Fruit fly (Drosophila melanogaster) whole organism, pupa: ENCODE data around the gene CG5194.

ENCODE experiments used
- CG8159 ChIP-seq: fragments of 200-800 bp; sonication (Bioruptor generic); optimal IDR thresholded peaks from 3 replicates; lab custom pipeline; 2018; ENCODE audit warnings: missing biosample characterization, mild to moderate bottlenecking, missing genetic modification characterization, moderate library complexity
- rn ChIP-seq: fragments of 200-800 bp; sonication (Bioruptor generic); IDR thresholded peaks from 2 replicates; pipeline ENCODE4 v1.3.6; 2022; ENCODE audit warnings: missing biosample characterization, missing genetic modification characterization

DNA sequence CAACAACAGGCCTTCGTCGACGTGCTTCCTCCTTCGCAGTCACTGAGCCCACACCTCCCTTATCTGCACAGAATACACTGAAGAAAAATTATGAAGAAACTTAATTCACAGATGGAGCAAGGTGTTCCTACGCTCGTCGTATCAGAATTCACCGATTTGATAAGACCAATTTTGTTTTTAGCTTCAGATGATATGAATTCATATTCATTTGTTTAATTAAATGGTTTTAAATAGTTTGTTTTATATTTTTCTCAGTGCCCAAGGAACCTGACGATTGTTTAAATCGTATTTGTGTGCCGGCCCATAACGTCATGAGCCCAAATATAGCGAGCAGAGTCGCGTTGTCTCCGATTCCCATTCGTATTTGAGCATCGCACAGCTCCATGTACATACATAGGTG lies 14.0 kb upstream of the CG5194 start:
- no peak for TF ChIP-seq rn (GFP tag; lab: Robert Waterston, UW)
- TF ChIP-seq CG8159 = no peak
